Fruit fly (Drosophila melanogaster) whole organism, embryonic: ENCODE data around the gene Acp32CD.

Source experiments
- CG18599 ChIP-seq: fragments of 200-800 bp; sonication (Bioruptor generic); optimal IDR thresholded peaks from 3 replicates; lab custom pipeline; 2017; ENCODE audit warnings: missing biosample characterization, missing genetic modification characterization, mild to moderate bottlenecking, moderate library complexity, missing genetic modification reagents
- CG8290 ChIP-seq, 3 experiments: fragments of 200-800 bp; sonication (Bioruptor generic); optimal IDR thresholded peaks; 2 replicates each; lab custom pipeline; 2016 to 2019; ENCODE audit warnings: missing biosample characterization in 3 of 3, missing genetic modification characterization in 3 of 3, mild to moderate bottlenecking in 2 of 3, moderate library complexity in 1 of 3
- Chrac-16 ChIP-seq: fragments of 200-800 bp; sonication (Bioruptor generic); optimal IDR thresholded peaks from 3 replicates; lab custom pipeline; 2016; ENCODE audit warnings: missing biosample characterization, missing genetic modification characterization
- Ptx1 ChIP-seq: fragments of 200-800 bp; sonication (Bioruptor generic); IDR thresholded peaks from 2 replicates; pipeline ENCODE4 v1.3.6; 2022; ENCODE audit warnings: missing biosample characterization, missing genetic modification characterization
- gcm ChIP-seq: fragments of 200-800 bp; sonication (Bioruptor generic); optimal IDR thresholded peaks from 2 replicates; lab custom pipeline; 2019; ENCODE audit warnings: missing biosample characterization, mild to moderate bottlenecking, missing genetic modification characterization, moderate library complexity
- pnt ChIP-seq: fragments of 200-800 bp; sonication (Bioruptor generic); optimal IDR thresholded peaks from 3 replicates; lab custom pipeline; 2016; ENCODE audit warnings: missing biosample characterization, missing genetic modification characterization
- usp ChIP-seq: fragments of >200 bp; optimal IDR thresholded peaks from 2 replicates; lab custom pipeline; 2017; ENCODE audit warnings: missing biosample characterization, missing genetic modification characterization

dm6 chr2L:10976864-10977586, 38.4 kb upstream of the Acp32CD start:
- TF ChIP-seq gcm (GFP tag; lab: Kevin White, UChicago) (no peak), Chrac-16 (no peak), usp (GFP tag; lab: Kevin White, UChicago) (no peak), CG18599 (GFP tag; lab: Kevin White, UChicago) (no peak), CG8290 (GFP tag; optimal IDR thresholded peaks at IDR 0.05; lab: Kevin White, UChicago) (no peak), CG8290 (tag; optimal IDR thresholded peaks at IDR 0.05; lab: Kevin White, UChicago) (no peak), Ptx1 (GFP tag; lab: Robert Waterston, UW) (no peak), pnt (GFP tag; lab: Kevin White, UChicago) (no peak)
